Fruit fly (Drosophila melanogaster): ENCODE data around the gene Hsp26.
A peak's percentile ranks its signal among the peaks of the same experiment; 100 is the strongest.

Gene Hsp26

dm6 chr3L:9379484-9380343 is 2.5 kb upstream of the Hsp26 start, which contains the start of gene Hsp67Ba (continued):
- TF ChIP-seq zfh2 (GFP tag; optimal IDR thresholded peaks at IDR 0.05) = no peak
- TF ChIP-seq HHEX (GFP tag; optimal IDR thresholded peaks at IDR 0.05) = no peak
- peak; percentile 58 for TF ChIP-seq twi (tag; optimal IDR thresholded peaks at IDR 0.05)
- no peak for TF ChIP-seq CG3163 (GFP tag; optimal IDR thresholded peaks at IDR 0.05)
- no peak for TF ChIP-seq da (GFP tag; optimal IDR thresholded peaks at IDR 0.05)
- no peak for TF ChIP-seq HLHmδ (GFP tag; optimal IDR thresholded peaks at IDR 0.05)
- TF ChIP-seq Ravus (GFP tag; IDR thresholded peaks at IDR 0.05) = no peak
- no peak for TF ChIP-seq salm (tag; optimal IDR thresholded peaks at IDR 0.05)
- peak; percentile 34 for TF ChIP-seq Nf-YC (tag; optimal IDR thresholded peaks at IDR 0.05)
- TF ChIP-seq E2f2 (GFP tag; IDR thresholded peaks at IDR 0.05) = no peak
- no peak for TF ChIP-seq CG5245 (GFP tag; optimal IDR thresholded peaks at IDR 0.05)
- TF ChIP-seq CG13296 (GFP tag; optimal IDR thresholded peaks at IDR 0.05) = no peak
- TF ChIP-seq Lhr (GFP tag; optimal IDR thresholded peaks at IDR 0.05) = no peak
- no peak for TF ChIP-seq mld (GFP tag; IDR thresholded peaks at IDR 0.05; ENCODE audit: partially characterized antibody)
- TF ChIP-seq CG12659 (GFP tag; optimal IDR thresholded peaks at IDR 0.05) = no peak
- peak; percentile 53 for TF ChIP-seq Deaf1 (tag; optimal IDR thresholded peaks at IDR 0.05)
- no peak for TF ChIP-seq CG10654 (GFP tag; optimal IDR thresholded peaks at IDR 0.05)
- no peak for TF ChIP-seq CG31441 (GFP tag; IDR thresholded peaks at IDR 0.05)
- no peak for TF ChIP-seq CG7839 (tag; optimal IDR thresholded peaks at IDR 0.05)
- no peak for TF ChIP-seq CG17912 (GFP tag; optimal IDR thresholded peaks at IDR 0.05)
- TF ChIP-seq CG7372 (GFP tag; IDR thresholded peaks at IDR 0.05) = no peak
- TF ChIP-seq CkIIα-i1 (GFP tag; IDR thresholded peaks at IDR 0.05) = no peak
- TF ChIP-seq kay (GFP tag; optimal IDR thresholded peaks at IDR 0.05) = no peak
- TF ChIP-seq CG12219 (GFP tag; optimal IDR thresholded peaks at IDR 0.05) = no peak
- no peak for TF ChIP-seq gfzf (GFP tag; optimal IDR thresholded peaks at IDR 0.05)
- peak; percentile 29; the same call in 1 of the 2 replicates for TF ChIP-seq Drgx (GFP tag; IDR thresholded peaks at IDR 0.05)
- TF ChIP-seq Xbp1 (GFP tag; optimal IDR thresholded peaks at IDR 0.05) = no peak

dm6 chr3L:9376573-9376972 is 654 bp downstream of the Hsp26 start:
- TF ChIP-seq Rfx (GFP tag; IDR thresholded peaks at IDR 0.05) (no peak), CG4820 (GFP tag; optimal IDR thresholded peaks at IDR 0.05) (no peak), Dfd (GFP tag; optimal IDR thresholded peaks at IDR 0.05) (no peak), CG8290 (GFP tag; optimal IDR thresholded peaks at IDR 0.05) (no peak), CG8290 (tag; optimal IDR thresholded peaks at IDR 0.05) (no peak), ken (GFP tag; IDR thresholded peaks at IDR 0.05) (0 out of 3 replicates have a peak, but pooled peaks have one; percentile 14), Mrtf (GFP tag; IDR thresholded peaks at IDR 0.05) (0 out of 3 replicates have a peak, but pooled peaks have one; percentile 39), sd (tag; optimal IDR thresholded peaks at IDR 0.05) (no peak), CG6765 (GFP tag; optimal IDR thresholded peaks at IDR 0.05) (no peak), Med (GFP tag) (peak; percentile 56), CG10543 (GFP tag; optimal IDR thresholded peaks at IDR 0.05) (no peak), Ets97D (GFP tag; optimal IDR thresholded peaks at IDR 0.05) (no peak)

DNA sequence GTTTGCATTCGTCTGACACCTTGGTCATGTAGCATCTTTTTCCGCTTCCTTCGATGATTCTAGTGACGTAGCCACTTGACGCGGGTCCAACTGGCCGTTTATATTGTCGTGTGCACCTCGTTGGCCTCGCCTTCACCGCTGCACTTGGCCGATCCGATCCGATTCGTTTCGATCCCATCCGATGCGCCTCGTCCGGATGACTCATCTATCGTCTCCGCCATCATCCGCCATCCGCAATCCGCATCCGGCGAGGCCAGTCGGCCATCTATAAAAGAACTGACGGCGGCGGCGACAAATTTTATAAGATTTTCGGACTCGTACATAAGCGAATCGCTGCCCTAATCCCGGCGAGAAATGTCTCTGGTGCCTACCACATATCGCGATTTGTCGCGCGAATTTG is 2.1 kb downstream of the Hsp26 start, which contains the start of gene CG4461:
TSS of gene CG4461 (plus strand) at position 301 of the 400 bp plus-strand sequence.
- TF ChIP-seq CG12744 (GFP tag; optimal IDR thresholded peaks at IDR 0.05) = no peak
- no peak for TF ChIP-seq Scr (GFP tag; IDR thresholded peaks at IDR 0.05; ENCODE audit: partially characterized antibody)
- TF ChIP-seq grn (GFP tag; optimal IDR thresholded peaks at IDR 0.05) = no peak
- peak; percentile 13 for TF ChIP-seq nom (GFP tag; optimal IDR thresholded peaks at IDR 0.05)
- TF ChIP-seq HLH3B (GFP tag; IDR thresholded peaks at IDR 0.05) = no peak
- no peak for TF ChIP-seq CG2202 (tag; optimal IDR thresholded peaks at IDR 0.05)
- no peak for TF ChIP-seq gce (GFP tag; IDR thresholded peaks at IDR 0.05)
- TF ChIP-seq CG18764 (GFP tag; optimal IDR thresholded peaks at IDR 0.05) = no peak
